Worm (Caenorhabditis elegans) whole organism, midembryonic: Measurements from ENCODE around the gene C05C9.2.

Experiments
- T22C8.4 ChIP-seq: fragments of 200-800 bp; sonication (Bioruptor generic); IDR thresholded peaks from 2 replicates; pipeline ENCODE4 v1.3.6; 2022; ENCODE audit warnings: missing genetic modification characterization, missing compliant biosample characterization
- cog-1 ChIP-seq: sonication (generic microtip); optimal IDR thresholded peaks from 2 replicates; lab custom pipeline; 2016; ENCODE audit warnings: missing genetic modification characterization, missing compliant biosample characterization

ce11 chrX:11103173-11103572 lies 49.7 kb upstream of the C05C9.2 start:
- TF ChIP-seq T22C8.4 (GFP tag; lab: Robert Waterston, UW) = no peak
- no peak for TF ChIP-seq cog-1
